Worm (Caenorhabditis elegans) whole organism, late embryonic: ENCODE measurements around the gene Y116A8C.468.

Experiments used
- C38D4.7 ChIP-seq: fragments of 200-800 bp; sonication (Bioruptor generic); optimal IDR thresholded peaks from 2 replicates; lab custom pipeline; 2018; ENCODE audit warnings: mild to moderate bottlenecking, missing genetic modification characterization, moderate library complexity, missing compliant biosample characterization
- K02D7.2 ChIP-seq: sonication (generic microtip); optimal IDR thresholded peaks from 2 replicates; lab custom pipeline; 2017; ENCODE audit warnings: mild to moderate bottlenecking, missing genetic modification characterization, missing compliant biosample characterization
- Y22D7AL.16 ChIP-seq: sonication (generic microtip); optimal IDR thresholded peaks from 2 replicates; lab custom pipeline; 2016; ENCODE audit warnings: missing genetic modification characterization, missing compliant biosample characterization
- ama-1 ChIP-seq: fragments of 150-350 bp; optimal IDR thresholded peaks from 2 replicates; lab custom pipeline; 2014
- ceh-19 ChIP-seq: fragments of 200-800 bp; sonication (Bioruptor generic); optimal IDR thresholded peaks from 2 replicates; lab custom pipeline; 2018; ENCODE audit warnings: mild to moderate bottlenecking, missing genetic modification characterization, missing compliant biosample characterization
- dve-1 ChIP-seq: sonication (generic microtip); optimal IDR thresholded peaks from 2 replicates; lab custom pipeline; 2017; ENCODE audit warnings: antibody characterized with exemption, mild to moderate bottlenecking, missing genetic modification characterization, missing compliant biosample characterization
- fkh-10 ChIP-seq: fragments of 150-350 bp; optimal IDR thresholded peaks from 2 replicates; lab custom pipeline; 2014; ENCODE audit warnings: missing biosample characterization, missing genetic modification reagents, missing genetic modification characterization
- mec-3 ChIP-seq: sonication (generic microtip); optimal IDR thresholded peaks from 2 replicates; lab custom pipeline; 2016; ENCODE audit warnings: borderline replicate concordance, missing genetic modification characterization, missing compliant biosample characterization
- tbx-7 ChIP-seq: sonication (generic microtip); optimal IDR thresholded peaks from 2 replicates; lab custom pipeline; 2016; ENCODE audit warnings: missing genotype, missing genetic modification characterization, missing compliant biosample characterization
- ttx-3 ChIP-seq: sonication (generic microtip); optimal IDR thresholded peaks from 2 replicates; lab custom pipeline; 2016; ENCODE audit warnings: missing genetic modification reagents, missing genetic modification characterization, missing compliant biosample characterization

DNA sequence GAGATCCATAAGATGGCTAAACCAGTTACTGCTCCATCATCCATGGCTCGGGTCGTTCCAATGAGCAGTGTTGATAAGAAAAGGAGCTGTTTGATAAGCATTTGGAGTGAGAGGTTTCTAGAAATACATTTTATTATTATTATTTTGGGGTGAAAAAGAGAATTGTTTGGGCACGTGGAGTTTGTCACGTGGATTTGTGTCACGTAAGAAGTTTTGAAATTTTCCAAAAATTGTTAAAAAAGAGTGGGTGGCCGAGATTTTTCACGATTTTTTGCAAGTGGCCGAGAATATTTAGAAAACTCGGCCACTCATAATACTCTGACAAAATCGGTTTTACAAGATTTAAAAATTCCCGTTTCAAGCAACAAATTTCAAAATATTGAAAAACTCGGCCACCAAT, 49.3 kb upstream of the Y116A8C.468 start, which contains the start of gene T06A10.106:
- TF ChIP-seq K02D7.2 (no peak), mec-3 (tag; lab: Kevin White, UChicago) (no peak), C38D4.7 (GFP tag; lab: Kevin White, UChicago) (no peak), ttx-3 (tag; lab: Kevin White, UChicago) (no peak), tbx-7 (tag; lab: Kevin White, UChicago) (no peak), fkh-10 (GFP tag; lab: Kevin White, UChicago) (no peak), Y22D7AL.16 (tag; lab: Kevin White, UChicago) (no peak), ceh-19 (GFP tag; lab: Kevin White, UChicago) (no peak), dve-1 (tag; lab: Kevin White, UChicago) (no peak), ama-1 (no peak)
